Fruit fly (Drosophila melanogaster) Kc167 (cell line): ENCODE data around the gene CG13937.

ENCODE experiments used
- Myc ChIP-seq: fragments of >200 bp; optimal IDR thresholded peaks from 2 replicates; lab custom pipeline; 2017; ENCODE audit warnings: missing external identifiers
- Sin3A ChIP-seq: fragments of >200 bp; optimal IDR thresholded peaks from 2 replicates; lab custom pipeline; 2018; ENCODE audit warnings: missing external identifiers
- h ChIP-seq: fragments of >200 bp; optimal IDR thresholded peaks from 3 replicates; lab custom pipeline; 2018; ENCODE audit warnings: missing external identifiers
- insv ChIP-seq: fragments of >200 bp; optimal IDR thresholded peaks from 3 replicates; lab custom pipeline; 2018; ENCODE audit warnings: missing external identifiers
- psq ChIP-seq: fragments of >200 bp; optimal IDR thresholded peaks from 2 replicates; lab custom pipeline; 2017; ENCODE audit warnings: missing external identifiers
- ttk ChIP-seq: sonication (Bioruptor generic); optimal IDR thresholded peaks from 2 replicates; lab custom pipeline; 2017; ENCODE audit warnings: missing external identifiers

CG13937 gene

DNA sequence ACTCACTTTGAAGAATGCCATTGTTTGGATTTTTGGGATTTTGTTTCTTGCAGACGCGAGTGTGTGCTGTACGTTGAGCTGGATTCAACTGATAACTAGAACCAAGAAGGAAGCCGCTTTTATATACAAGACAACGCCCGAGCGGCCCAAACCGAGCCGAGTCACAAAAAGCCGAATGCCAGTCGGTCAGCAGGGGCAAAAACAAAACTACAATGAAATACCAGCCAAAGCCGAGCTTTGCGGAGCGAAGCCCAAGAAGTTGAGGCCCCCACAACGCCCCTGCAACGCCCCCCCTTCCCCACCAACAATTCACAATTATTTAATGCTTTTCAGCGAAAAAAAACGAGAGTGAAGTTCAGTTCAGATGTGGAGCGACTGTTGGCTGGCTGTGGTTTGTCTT, 40.9 kb downstream of the CG13937 start, which contains the start of gene Cpr62Bc:
Gene Cpr62Bc (minus strand): TSS at position 101 of the 400 bp plus-strand sequence.
- TF ChIP-seq psq (lab: Kevin White, UChicago) (no peak), Myc (lab: Kevin White, UChicago) (no peak), ttk (lab: Kevin White, UChicago) (no peak), insv (lab: Kevin White, UChicago) (no peak)

DNA sequence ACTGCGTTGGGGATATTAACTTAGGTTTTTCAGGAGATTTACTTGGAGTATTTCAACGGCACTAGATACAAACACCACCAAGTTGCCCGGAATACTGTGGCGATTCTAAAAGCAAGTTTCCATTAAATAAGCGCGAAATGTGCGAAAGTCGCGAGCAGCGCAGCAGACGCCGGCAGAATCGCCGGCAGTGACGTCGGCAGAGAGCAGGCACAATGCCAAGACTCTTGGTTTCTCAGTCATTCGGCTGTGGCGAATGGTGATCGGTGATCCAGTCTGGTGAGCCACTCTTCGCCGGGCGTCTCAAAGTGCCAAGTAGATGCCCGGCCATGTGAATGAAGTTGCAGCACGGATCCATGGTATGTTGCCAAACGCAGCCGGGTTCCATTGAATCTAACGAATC, 47.8 kb downstream of the CG13937 start, which contains the start of gene Cpr62Bb:
Gene Cpr62Bb (minus strand): TSS at position 101 of the 400 bp plus-strand sequence.
- no peak for TF ChIP-seq h
- no peak for TF ChIP-seq Myc (lab: Kevin White, UChicago)
- no peak for TF ChIP-seq insv (lab: Kevin White, UChicago)
- no peak for TF ChIP-seq psq (lab: Kevin White, UChicago)

DNA sequence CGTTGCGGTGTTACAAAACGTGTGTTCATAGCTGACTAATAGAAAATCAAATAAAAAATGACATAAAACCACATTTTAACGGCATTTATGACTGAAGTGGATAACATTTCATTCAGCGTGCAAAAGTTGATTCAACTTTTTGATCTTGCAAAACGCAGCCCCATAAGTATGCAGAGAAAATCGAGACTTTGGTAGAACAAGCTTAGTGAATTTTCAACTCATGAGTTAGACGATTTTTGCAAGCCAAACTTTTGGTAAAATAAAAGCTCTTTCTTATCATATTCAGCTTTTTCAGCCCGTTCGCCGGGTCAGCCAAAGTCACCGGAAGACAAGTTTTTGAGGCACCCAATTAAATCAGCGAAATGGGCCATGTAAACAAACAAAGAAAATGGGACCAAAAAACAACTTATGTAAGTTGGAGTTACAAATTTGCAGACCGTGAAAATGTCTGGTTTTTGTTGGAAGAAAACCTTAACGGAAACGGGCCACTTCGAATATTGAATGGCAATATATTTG, 51.0 kb downstream of the CG13937 start, which contains the start of gene Cpr62Ba:
Gene Cpr62Ba (minus strand): TSS at position 31 of the 516 bp plus-strand sequence.
- TF ChIP-seq Myc (lab: Kevin White, UChicago) (no peak), ttk (lab: Kevin White, UChicago) (no peak), h (no peak), insv (lab: Kevin White, UChicago) (no peak), psq (lab: Kevin White, UChicago) (no peak), Sin3A (lab: Kevin White, UChicago) (no peak)

DNA sequence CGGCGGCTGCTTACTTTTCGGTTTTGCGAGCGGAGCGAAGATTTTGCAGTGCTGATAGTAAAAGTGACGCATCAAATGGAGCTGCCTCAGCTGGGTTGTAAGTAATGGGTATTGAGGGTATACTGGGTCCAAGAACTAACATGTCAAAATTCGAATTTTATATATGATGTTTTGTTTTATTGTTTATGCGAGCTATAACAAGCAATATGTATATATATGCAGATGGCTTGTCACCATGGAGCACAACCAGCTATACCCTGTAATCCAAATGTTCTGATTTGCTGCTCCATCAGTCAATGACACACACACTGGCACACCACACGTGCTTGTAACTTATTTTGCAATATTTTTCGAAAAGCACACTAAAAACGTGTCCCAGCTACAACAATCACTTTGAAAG, 53.3 kb downstream of the CG13937 start:
- TF ChIP-seq Myc (lab: Kevin White, UChicago): no peak
- no peak for TF ChIP-seq insv (lab: Kevin White, UChicago)
- TF ChIP-seq h: no peak
- no peak for TF ChIP-seq Sin3A (lab: Kevin White, UChicago)

DNA sequence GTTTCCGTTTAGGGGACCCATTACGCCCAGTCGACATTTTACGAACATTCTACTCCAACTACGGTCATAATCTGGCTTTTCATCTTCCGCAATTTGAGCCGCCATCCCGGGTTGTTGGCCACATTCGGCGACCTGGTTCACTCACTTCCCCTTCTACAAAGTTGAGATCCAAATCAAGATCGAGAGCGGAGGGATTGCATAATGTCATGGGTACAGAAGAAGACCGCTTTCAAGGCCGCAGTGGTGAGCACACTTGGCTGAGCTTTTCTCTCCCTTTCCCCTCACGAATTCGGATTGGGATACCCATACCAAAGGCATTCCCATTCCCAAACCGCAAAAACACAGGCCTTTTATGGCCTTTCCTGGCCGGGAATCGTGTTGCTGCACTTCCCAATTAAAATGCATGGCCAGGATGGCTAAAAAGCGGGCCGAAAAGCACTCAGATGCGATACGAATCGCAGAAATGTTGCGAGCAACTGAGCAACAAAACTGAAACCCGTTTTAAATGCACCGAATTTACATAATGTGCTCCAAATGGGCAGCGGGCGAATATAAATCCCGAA, 55.0 kb downstream of the CG13937 start:
- TF ChIP-seq insv (lab: Kevin White, UChicago) (no peak), Myc (lab: Kevin White, UChicago) (no peak), h (no peak), psq (lab: Kevin White, UChicago) (no peak), ttk (lab: Kevin White, UChicago) (no peak), Sin3A (lab: Kevin White, UChicago) (no peak)
